Fruit fly (Drosophila melanogaster): ENCODE results near the gene CG1791.

Gene CG1791

DNA sequence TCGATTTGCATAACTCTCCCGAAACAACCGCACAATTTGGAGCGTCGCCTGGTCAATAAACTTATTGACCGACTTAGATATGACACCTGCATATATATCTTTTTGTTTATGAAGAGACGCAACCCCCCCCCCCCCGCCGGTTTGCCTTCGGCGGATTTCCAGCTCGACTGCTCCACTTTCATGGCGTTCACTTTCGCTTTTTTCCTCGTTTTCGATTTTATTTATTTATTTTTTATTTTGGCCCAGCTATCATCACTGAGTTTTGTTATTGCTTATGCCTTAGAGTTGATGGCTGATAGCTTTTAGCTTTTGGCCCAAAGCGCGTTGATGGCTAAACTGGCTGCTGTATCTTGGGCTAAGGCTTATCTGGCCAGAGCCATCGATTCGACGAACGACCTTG, 11.3 kb upstream of the CG1791 start:
- TF ChIP-seq Hr39 (optimal IDR thresholded peaks at IDR 0.05) = peak; percentile 18
- TF ChIP-seq run (tag; optimal IDR thresholded peaks at IDR 0.05) = no peak
- TF ChIP-seq gcm (GFP tag; optimal IDR thresholded peaks at IDR 0.05) = no peak
- no peak for TF ChIP-seq CG13624 (GFP tag; optimal IDR thresholded peaks at IDR 0.05)
- peak; percentile 43 for TF ChIP-seq oc (tag; optimal IDR thresholded peaks at IDR 0.05)
- no peak for TF ChIP-seq ken (GFP tag; IDR thresholded peaks at IDR 0.05)
- TF ChIP-seq CG9876 (GFP tag; optimal IDR thresholded peaks at IDR 0.05) = no peak
- TF ChIP-seq dysf (GFP tag; IDR thresholded peaks at IDR 0.05) = no peak
- no peak for TF ChIP-seq CG1603 (tag; optimal IDR thresholded peaks at IDR 0.05)
- no peak for TF ChIP-seq org-1 (GFP tag; optimal IDR thresholded peaks at IDR 0.05)
- TF ChIP-seq HLH54F (GFP tag; optimal IDR thresholded peaks at IDR 0.05) = no peak
- no peak for TF ChIP-seq CG6791 (GFP tag; IDR thresholded peaks at IDR 0.05; ENCODE audit: partially characterized antibody)
- TF ChIP-seq CG3281 (GFP tag; optimal IDR thresholded peaks at IDR 0.05) = no peak
- peak; percentile 34; the same call in 1 of the 2 replicates for TF ChIP-seq vvl (GFP tag; IDR thresholded peaks at IDR 0.05)
- no peak for TF ChIP-seq Fer1 (GFP tag; optimal IDR thresholded peaks at IDR 0.05)
- no peak for TF ChIP-seq PHDP (tag; optimal IDR thresholded peaks at IDR 0.05)
- TF ChIP-seq CG10321 (GFP tag; IDR thresholded peaks at IDR 0.05) = no peak
- TF ChIP-seq Xbp1 (GFP tag; optimal IDR thresholded peaks at IDR 0.05) = no peak
- no peak for TF ChIP-seq Sry-δ (GFP tag; optimal IDR thresholded peaks at IDR 0.05)
- no peak for TF ChIP-seq Scr (GFP tag; IDR thresholded peaks at IDR 0.05; ENCODE audit: partially characterized antibody)
- TF ChIP-seq CG4707 (GFP tag; optimal IDR thresholded peaks at IDR 0.05) = no peak
- no peak for TF ChIP-seq Hand (GFP tag; optimal IDR thresholded peaks at IDR 0.05)
- TF ChIP-seq jigr1 (GFP tag; IDR thresholded peaks at IDR 0.05) = no peak
- 0 out of 4 replicates have a peak, but pooled peaks have one; percentile 51 for TF ChIP-seq chinmo (GFP tag; IDR thresholded peaks at IDR 0.05; ENCODE audit: partially characterized antibody)
- no peak for TF ChIP-seq CG33213 (GFP tag; optimal IDR thresholded peaks at IDR 0.05)
- TF ChIP-seq maf-S (GFP tag; optimal IDR thresholded peaks at IDR 0.05) = no peak
- no peak for TF ChIP-seq Lim3 (GFP tag; IDR thresholded peaks at IDR 0.05)
- TF ChIP-seq CG3847 (GFP tag; IDR thresholded peaks at IDR 0.05) = no peak
- no peak for TF ChIP-seq CG1024 (GFP tag; IDR thresholded peaks at IDR 0.05)
- no peak for TF ChIP-seq cato (GFP tag; optimal IDR thresholded peaks at IDR 0.05; ENCODE audit: borderline replicate concordance)
- peak; percentile 70 for TF ChIP-seq abd-A (tag; optimal IDR thresholded peaks at IDR 0.05)
- no peak for TF ChIP-seq Side (GFP tag; optimal IDR thresholded peaks at IDR 0.05)
- TF ChIP-seq NC2α (GFP tag; optimal IDR thresholded peaks at IDR 0.05) = no peak
- no peak for TF ChIP-seq kah (GFP tag; optimal IDR thresholded peaks at IDR 0.05)
- peak; percentile 95 for TF ChIP-seq Blimp-1 (GFP tag; optimal IDR thresholded peaks at IDR 0.05)
- no peak for TF ChIP-seq CG3163 (GFP tag; optimal IDR thresholded peaks at IDR 0.05)
- TF ChIP-seq CG12219 (GFP tag; optimal IDR thresholded peaks at IDR 0.05) = no peak
- no peak for TF ChIP-seq Eip74EF (GFP tag; optimal IDR thresholded peaks at IDR 0.05)
- TF ChIP-seq grn (GFP tag; optimal IDR thresholded peaks at IDR 0.05) = peak; percentile 36
- no peak for TF ChIP-seq CG2116 (GFP tag; optimal IDR thresholded peaks at IDR 0.05)
- no peak for TF ChIP-seq h (optimal IDR thresholded peaks at IDR 0.05)
- no peak for TF ChIP-seq CG31365 (tag; optimal IDR thresholded peaks at IDR 0.05)
- no peak for TF ChIP-seq ap (GFP tag; IDR thresholded peaks at IDR 0.05)
- TF ChIP-seq bigmax (GFP tag; optimal IDR thresholded peaks at IDR 0.05) = no peak
- TF ChIP-seq CG5245 (GFP tag; optimal IDR thresholded peaks at IDR 0.05) = no peak
- TF ChIP-seq peb (GFP tag; IDR thresholded peaks at IDR 0.05) = no peak
- TF ChIP-seq CG11398 (GFP tag; optimal IDR thresholded peaks at IDR 0.05) = no peak
- no peak for TF ChIP-seq CG14710 (tag; optimal IDR thresholded peaks at IDR 0.05)
- no peak for TF ChIP-seq shn (GFP tag; optimal IDR thresholded peaks at IDR 0.05)
- no peak for TF ChIP-seq Dip3 (GFP tag; optimal IDR thresholded peaks at IDR 0.05)
- no peak for TF ChIP-seq ems (GFP tag; optimal IDR thresholded peaks at IDR 0.05)
- no peak for TF ChIP-seq sob (GFP tag; IDR thresholded peaks at IDR 0.05)
- TF ChIP-seq kni (GFP tag; optimal IDR thresholded peaks at IDR 0.05) = peak; percentile 28

All from whole organism, embryonic.